Worm (Caenorhabditis elegans) whole organism, L4/young adult: ENCODE results near the gene ubxn-2.

Source experiments
- dao-5 ChIP-seq: sonication (generic microtip); optimal IDR thresholded peaks from 2 replicates; lab custom pipeline; 2016; ENCODE audit warnings: missing genotype, missing genetic modification characterization, moderate library complexity, missing compliant biosample characterization
- him-1 ChIP-seq: sonication (generic microtip); optimal IDR thresholded peaks from 2 replicates; lab custom pipeline; 2016; ENCODE audit warnings: missing genotype, missing genetic modification reagents, missing genetic modification characterization, missing compliant biosample characterization

- TF ChIP-seq him-1 (tag; lab: Kevin White, UChicago) (peak; percentile 31), dao-5 (tag; lab: Kevin White, UChicago) (no peak)
Measured at ce11 chrIV:2725784-2726183, at the start of gene ubxn-2.
